Worm (Caenorhabditis elegans) whole organism, late embryonic: ENCODE results near the gene vhp-1.

Source experiments
- C08G9.2 ChIP-seq: sonication (generic microtip); optimal IDR thresholded peaks from 2 replicates; lab custom pipeline; 2016; ENCODE audit warnings: mild to moderate bottlenecking, missing genetic modification characterization, moderate library complexity, missing compliant biosample characterization
- C38D4.7 ChIP-seq: fragments of 200-800 bp; sonication (Bioruptor generic); optimal IDR thresholded peaks from 2 replicates; lab custom pipeline; 2018; ENCODE audit warnings: mild to moderate bottlenecking, missing genetic modification characterization, moderate library complexity, missing compliant biosample characterization
- F13H6.1 ChIP-seq: sonication (generic microtip); optimal IDR thresholded peaks from 2 replicates; lab custom pipeline; 2016; ENCODE audit warnings: missing genetic modification characterization, missing compliant biosample characterization
- K02D7.2 ChIP-seq: sonication (generic microtip); optimal IDR thresholded peaks from 2 replicates; lab custom pipeline; 2017; ENCODE audit warnings: mild to moderate bottlenecking, missing genetic modification characterization, missing compliant biosample characterization
- K09A11.1 ChIP-seq: sonication (generic microtip); optimal IDR thresholded peaks from 2 replicates; lab custom pipeline; 2017; ENCODE audit warnings: antibody characterized with exemption, mild to moderate bottlenecking, missing genetic modification characterization, missing compliant biosample characterization; ENCODE audit not compliant: insufficient read depth
- T23F11.4 ChIP-seq: fragments of 200-800 bp; sonication (Bioruptor generic); optimal IDR thresholded peaks from 2 replicates; lab custom pipeline; 2018; ENCODE audit warnings: mild to moderate bottlenecking, missing genetic modification characterization, missing compliant biosample characterization
- Y22D7AL.16 ChIP-seq: sonication (generic microtip); optimal IDR thresholded peaks from 2 replicates; lab custom pipeline; 2016; ENCODE audit warnings: missing genetic modification characterization, missing compliant biosample characterization
- ceh-19 ChIP-seq: fragments of 200-800 bp; sonication (Bioruptor generic); optimal IDR thresholded peaks from 2 replicates; lab custom pipeline; 2018; ENCODE audit warnings: mild to moderate bottlenecking, missing genetic modification characterization, missing compliant biosample characterization
- ceh-22 ChIP-seq: sonication (generic microtip); optimal IDR thresholded peaks from 2 replicates; lab custom pipeline; 2017; ENCODE audit warnings: missing biosample characterization, missing genetic modification characterization
- ceh-24 ChIP-seq: sonication (generic microtip); optimal IDR thresholded peaks from 2 replicates; lab custom pipeline; 2016; ENCODE audit warnings: mild to moderate bottlenecking, missing genetic modification characterization, missing compliant biosample characterization
- ceh-30 ChIP-seq: fragments of 150-350 bp; optimal IDR thresholded peaks from 2 replicates; lab custom pipeline; 2014; ENCODE audit warnings: missing biosample characterization, missing genetic modification characterization
- ceh-31 ChIP-seq: sonication (generic microtip); optimal IDR thresholded peaks from 2 replicates; lab custom pipeline; 2016; ENCODE audit warnings: missing genetic modification characterization, missing compliant biosample characterization
- ceh-34 ChIP-seq: sonication (generic microtip); optimal IDR thresholded peaks from 2 replicates; lab custom pipeline; 2016; ENCODE audit warnings: mild to moderate bottlenecking, missing genetic modification characterization, missing compliant biosample characterization
- ceh-45 ChIP-seq: fragments of 200-800 bp; sonication (Bioruptor generic); IDR thresholded peaks from 2 replicates; pipeline ENCODE4 v1.3.6; 2022; ENCODE audit warnings: missing genetic modification reagents, missing genetic modification characterization, missing compliant biosample characterization
- ceh-6 ChIP-seq: fragments of 200-800 bp; sonication (Bioruptor generic); optimal IDR thresholded peaks from 2 replicates; lab custom pipeline; 2018; ENCODE audit warnings: mild to moderate bottlenecking, missing genetic modification characterization, missing compliant biosample characterization
- che-1 ChIP-seq: sonication (generic microtip); optimal IDR thresholded peaks from 2 replicates; lab custom pipeline; 2016; ENCODE audit warnings: mild to moderate bottlenecking, missing genetic modification characterization, missing compliant biosample characterization
- dmd-4 ChIP-seq: sonication (generic microtip); optimal IDR thresholded peaks from 2 replicates; lab custom pipeline; 2016; ENCODE audit warnings: borderline replicate concordance, missing genetic modification characterization, missing compliant biosample characterization
- dve-1 ChIP-seq: sonication (generic microtip); optimal IDR thresholded peaks from 2 replicates; lab custom pipeline; 2017; ENCODE audit warnings: antibody characterized with exemption, mild to moderate bottlenecking, missing genetic modification characterization, missing compliant biosample characterization
- elt-4 ChIP-seq: sonication (generic microtip); optimal IDR thresholded peaks from 2 replicates; lab custom pipeline; 2016; ENCODE audit warnings: missing genetic modification characterization, missing compliant biosample characterization
- ets-4 ChIP-seq: sonication (generic microtip); optimal IDR thresholded peaks from 2 replicates; lab custom pipeline; 2016; ENCODE audit warnings: missing genetic modification characterization, missing compliant biosample characterization
- fkh-10 ChIP-seq: fragments of 150-350 bp; optimal IDR thresholded peaks from 2 replicates; lab custom pipeline; 2014; ENCODE audit warnings: missing biosample characterization, missing genetic modification reagents, missing genetic modification characterization
- fkh-6 ChIP-seq: sonication (generic microtip); optimal IDR thresholded peaks from 2 replicates; lab custom pipeline; 2016; ENCODE audit warnings: missing genetic modification characterization, missing compliant biosample characterization
- gmeb-2 ChIP-seq: sonication (generic microtip); optimal IDR thresholded peaks from 2 replicates; lab custom pipeline; 2016; ENCODE audit warnings: missing genetic modification characterization, inconsistent platforms, missing compliant biosample characterization
- hlh-13 ChIP-seq: fragments of 200-800 bp; sonication (Bioruptor generic); optimal IDR thresholded peaks from 2 replicates; lab custom pipeline; 2018; ENCODE audit warnings: mild to moderate bottlenecking, missing genetic modification characterization, missing compliant biosample characterization
- hlh-6 ChIP-seq: sonication (generic microtip); optimal IDR thresholded peaks from 2 replicates; lab custom pipeline; 2016; ENCODE audit warnings: missing genotype, missing genetic modification characterization, missing compliant biosample characterization
- lim-6 ChIP-seq: sonication (generic microtip); optimal IDR thresholded peaks from 2 replicates; lab custom pipeline; 2016; ENCODE audit warnings: missing genetic modification characterization, missing compliant biosample characterization
- lin-11 ChIP-seq: fragments of 200-800 bp; sonication (Bioruptor generic); optimal IDR thresholded peaks from 2 replicates; lab custom pipeline; 2018; ENCODE audit warnings: mild to moderate bottlenecking, missing genetic modification characterization, missing compliant biosample characterization
- nhr-11 ChIP-seq: fragments of 150-350 bp; optimal IDR thresholded peaks from 2 replicates; lab custom pipeline; 2014; ENCODE audit warnings: missing biosample characterization, missing genetic modification characterization
- nhr-232 ChIP-seq: sonication (generic microtip); optimal IDR thresholded peaks from 2 replicates; lab custom pipeline; 2016; ENCODE audit warnings: missing genetic modification characterization, missing compliant biosample characterization
- pag-3 ChIP-seq: sonication (generic microtip); optimal IDR thresholded peaks from 2 replicates; lab custom pipeline; 2016; ENCODE audit warnings: missing compliant biosample characterization, missing genetic modification characterization, borderline replicate concordance
- pat-9 ChIP-seq: fragments of 200-800 bp; sonication (Bioruptor generic); optimal IDR thresholded peaks from 2 replicates; lab custom pipeline; 2018; ENCODE audit warnings: mild to moderate bottlenecking, missing genetic modification characterization, moderate library complexity, missing compliant biosample characterization
- pha-2 ChIP-seq: sonication (generic microtip); optimal IDR thresholded peaks from 2 replicates; lab custom pipeline; 2017; ENCODE audit warnings: mild to moderate bottlenecking, missing genetic modification characterization, missing compliant biosample characterization
- pqm-1 ChIP-seq: sonication (generic microtip); optimal IDR thresholded peaks from 2 replicates; lab custom pipeline; 2016; ENCODE audit warnings: missing genetic modification characterization, missing compliant biosample characterization
- pros-1 ChIP-seq: fragments of 150-350 bp; optimal IDR thresholded peaks from 2 replicates; lab custom pipeline; 2014; ENCODE audit warnings: missing biosample characterization, missing genetic modification reagents, missing genetic modification characterization
- ref-2 ChIP-seq: sonication (generic microtip); optimal IDR thresholded peaks from 2 replicates; lab custom pipeline; 2016; ENCODE audit warnings: missing genetic modification characterization, missing compliant biosample characterization
- sox-2 ChIP-seq: fragments of 200-800 bp; sonication (Bioruptor generic); IDR thresholded peaks from 2 replicates; pipeline ENCODE4 v1.3.6; 2022; ENCODE audit warnings: missing genetic modification reagents, missing genetic modification characterization, missing compliant biosample characterization
- sox-4 ChIP-seq: sonication (generic microtip); optimal IDR thresholded peaks from 2 replicates; lab custom pipeline; 2017; ENCODE audit warnings: mild to moderate bottlenecking, missing genetic modification characterization, inconsistent platforms, missing compliant biosample characterization
- syd-9 ChIP-seq: sonication (generic microtip); optimal IDR thresholded peaks from 2 replicates; lab custom pipeline; 2016; ENCODE audit warnings: mild to moderate bottlenecking, missing genetic modification characterization, moderate library complexity, missing compliant biosample characterization
- tbx-2 ChIP-seq: sonication (generic microtip); optimal IDR thresholded peaks from 2 replicates; lab custom pipeline; 2016; ENCODE audit warnings: missing genetic modification characterization, missing compliant biosample characterization
- tbx-7 ChIP-seq: sonication (generic microtip); optimal IDR thresholded peaks from 2 replicates; lab custom pipeline; 2016; ENCODE audit warnings: missing genotype, missing genetic modification characterization, missing compliant biosample characterization
- ttx-3 ChIP-seq: sonication (generic microtip); optimal IDR thresholded peaks from 2 replicates; lab custom pipeline; 2016; ENCODE audit warnings: missing genetic modification reagents, missing genetic modification characterization, missing compliant biosample characterization
- unc-42 ChIP-seq: sonication (generic microtip); optimal IDR thresholded peaks from 2 replicates; lab custom pipeline; 2016; ENCODE audit warnings: missing genotype, missing genetic modification characterization, missing compliant biosample characterization
- zip-5 ChIP-seq: sonication (generic microtip); optimal IDR thresholded peaks from 2 replicates; lab custom pipeline; 2016; ENCODE audit warnings: missing genetic modification characterization, missing compliant biosample characterization

Gene vhp-1

ce11 chrII:5373275-5374047 is 50.4 kb downstream of the vhp-1 start, which contains the start of the genes agt-2 and F09E5.3 (continued):
- no peak for TF ChIP-seq gmeb-2 (tag; lab: Kevin White, UChicago)
- no peak for TF ChIP-seq ceh-6
- no peak for TF ChIP-seq F13H6.1
- peak; percentile 23; the same call in 1 of the 2 replicates for TF ChIP-seq ceh-45 (GFP tag; lab: Robert Waterston, UW)
- TF ChIP-seq sox-4 (tag; lab: Kevin White, UChicago): no peak
- no peak for TF ChIP-seq syd-9
- TF ChIP-seq tbx-2 (tag; lab: Kevin White, UChicago): peak; percentile 55
- no peak for TF ChIP-seq elt-4 (tag; lab: Kevin White, UChicago)
- TF ChIP-seq che-1 (tag; lab: Kevin White, UChicago): no peak
- TF ChIP-seq fkh-6: no peak
- TF ChIP-seq sox-2: no peak
- no peak for TF ChIP-seq dmd-4
- no peak for TF ChIP-seq hlh-6 (tag; lab: Kevin White, UChicago)
- TF ChIP-seq ceh-34 (tag; lab: Kevin White, UChicago): peak; percentile 57
- no peak for TF ChIP-seq ceh-22
- TF ChIP-seq ref-2 (tag; lab: Kevin White, UChicago): peak; percentile 31
- no peak for TF ChIP-seq pag-3 (tag; lab: Kevin White, UChicago)
- no peak for TF ChIP-seq pros-1 (tag; lab: Kevin White, UChicago)
- no peak for TF ChIP-seq pqm-1 (tag; lab: Kevin White, UChicago)
- TF ChIP-seq Y22D7AL.16: peak; percentile 1
- TF ChIP-seq hlh-13 (GFP tag; lab: Kevin White, UChicago): no peak
- TF ChIP-seq ceh-19 (GFP tag; lab: Kevin White, UChicago): no peak
- peak; percentile 47 for TF ChIP-seq ets-4
- TF ChIP-seq unc-42 (tag; lab: Kevin White, UChicago): peak; percentile 65
- TF ChIP-seq dve-1 (tag; lab: Kevin White, UChicago): peak; percentile 68
- TF ChIP-seq nhr-232 (tag; lab: Kevin White, UChicago): no peak
- TF ChIP-seq lim-6 (tag; lab: Kevin White, UChicago): no peak
- TF ChIP-seq C38D4.7 (GFP tag; lab: Kevin White, UChicago): no peak
- TF ChIP-seq zip-5 (tag; lab: Kevin White, UChicago): no peak
- no peak for TF ChIP-seq pat-9 (tag; lab: Kevin White, UChicago)
- TF ChIP-seq lin-11 (tag; lab: Kevin White, UChicago): no peak
- no peak for TF ChIP-seq fkh-10 (GFP tag; lab: Kevin White, UChicago)
- no peak for TF ChIP-seq T23F11.4 (GFP tag; lab: Kevin White, UChicago)
- TF ChIP-seq ceh-31 (tag; lab: Kevin White, UChicago): peak; percentile 42
- TF ChIP-seq tbx-7 (tag; lab: Kevin White, UChicago): no peak
- TF ChIP-seq K09A11.1 (tag; lab: Kevin White, UChicago): no peak
- TF ChIP-seq ceh-24 (tag; lab: Kevin White, UChicago): no peak
- TF ChIP-seq C08G9.2 (tag; lab: Kevin White, UChicago): no peak
- TF ChIP-seq K02D7.2: no peak

ce11 chrII:5374967-5375366 is 51.9 kb downstream of the vhp-1 start, which contains the start of gene algn-2:
Gene algn-2, plus strand, starts transcription at chrII:5375267.
- no peak for TF ChIP-seq C38D4.7 (GFP tag; lab: Kevin White, UChicago)
- TF ChIP-seq nhr-232 (tag; lab: Kevin White, UChicago): no peak
- TF ChIP-seq ceh-24 (tag; lab: Kevin White, UChicago): no peak
- TF ChIP-seq zip-5 (tag; lab: Kevin White, UChicago): no peak
- TF ChIP-seq pha-2 (tag; lab: Kevin White, UChicago): no peak
- no peak for TF ChIP-seq ttx-3 (tag; lab: Kevin White, UChicago)
- TF ChIP-seq ceh-30: no peak
- TF ChIP-seq dmd-4: no peak
- TF ChIP-seq nhr-11: no peak
- no peak for TF ChIP-seq sox-4 (tag; lab: Kevin White, UChicago)
- no peak for TF ChIP-seq ceh-34 (tag; lab: Kevin White, UChicago)
- TF ChIP-seq dve-1 (tag; lab: Kevin White, UChicago): no peak
